Worm (Caenorhabditis elegans): ENCODE measurements around the gene med-2.

DNA sequence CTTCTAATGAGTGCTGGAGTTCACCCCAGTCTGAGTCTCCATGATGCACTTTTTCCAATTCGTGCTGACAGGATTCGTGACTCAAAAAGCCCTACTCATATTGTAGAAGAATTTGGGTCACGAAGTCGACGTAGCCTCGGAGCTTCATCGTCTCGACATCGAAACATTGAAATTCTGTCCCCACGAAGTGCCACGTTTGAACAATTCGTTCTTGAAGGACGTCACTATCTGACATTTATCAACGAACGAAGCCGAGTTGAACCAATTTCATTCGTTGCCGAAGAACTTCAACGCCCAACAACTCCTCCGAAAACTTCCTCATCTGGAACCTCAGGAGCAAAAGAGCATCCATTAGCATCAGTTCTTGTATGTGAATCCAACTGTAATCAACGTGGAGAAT lies 45.2 kb upstream of the med-2 start:
- no peak for TF ChIP-seq aly-1 (tag; optimal IDR thresholded peaks at IDR 0.05)
- TF ChIP-seq scrt-1 (GFP tag; IDR thresholded peaks at IDR 0.05) = no peak
- TF ChIP-seq hmg-4 (GFP tag; optimal IDR thresholded peaks at IDR 0.05) = no peak
- no peak for TF ChIP-seq hmbx-1 (tag; optimal IDR thresholded peaks at IDR 0.05)
- no peak for TF ChIP-seq sea-1 (GFP tag; conservative IDR thresholded peaks at IDR 0.05)
- no peak for TF ChIP-seq flt-1 (GFP tag; IDR thresholded peaks at IDR 0.05)

Measured in whole organism, early embryonic.